Fruit fly (Drosophila melanogaster) whole organism, embryonic: ENCODE results near the gene THADA.

ENCODE experiments used
- Bdp1 ChIP-seq: fragments of 200-800 bp; sonication (Bioruptor generic); optimal IDR thresholded peaks from 3 replicates; lab custom pipeline; 2016; ENCODE audit warnings: missing biosample characterization, missing genetic modification characterization
- CG10267 ChIP-seq: fragments of 200-800 bp; sonication (Bioruptor generic); optimal IDR thresholded peaks from 2 replicates; lab custom pipeline; 2018; ENCODE audit warnings: missing biosample characterization, mild to moderate bottlenecking, missing genetic modification characterization, moderate library complexity
- CG11093 ChIP-seq: fragments of 200-800 bp; sonication (Bioruptor generic); IDR thresholded peaks from 3 replicates; pipeline ENCODE4 v1.3.6; 2022; ENCODE audit warnings: missing biosample characterization, missing genetic modification characterization
- CG11696 ChIP-seq: fragments of 200-800 bp; sonication (Bioruptor generic); IDR thresholded peaks from 2 replicates; pipeline ENCODE4 v1.3.6; 2022; ENCODE audit warnings: missing biosample characterization, missing genetic modification characterization
- CG12769 ChIP-seq: fragments of 200-800 bp; sonication (Bioruptor generic); optimal IDR thresholded peaks from 2 replicates; lab custom pipeline; 2019; ENCODE audit warnings: missing biosample characterization, mild to moderate bottlenecking, missing genetic modification characterization, moderate library complexity
- CG14050 ChIP-seq: fragments of 200-800 bp; sonication (Bioruptor generic); IDR thresholded peaks from 3 replicates; pipeline ENCODE4 v1.3.6; 2022; ENCODE audit warnings: missing biosample characterization, missing genetic modification characterization
- CG14710 ChIP-seq: fragments of 200-800 bp; sonication (Bioruptor generic); optimal IDR thresholded peaks from 3 replicates; lab custom pipeline; 2019; ENCODE audit warnings: missing biosample characterization, mild to moderate bottlenecking, missing genetic modification characterization, moderate library complexity
- CG14860 ChIP-seq: fragments of 200-800 bp; sonication (Bioruptor generic); IDR thresholded peaks from 3 replicates; pipeline ENCODE4 v1.3.6; 2022; ENCODE audit warnings: missing biosample characterization, missing genetic modification characterization; ENCODE audit not compliant: partially characterized antibody
- CG15479 ChIP-seq: fragments of 200-800 bp; sonication (Bioruptor generic); optimal IDR thresholded peaks from 3 replicates; lab custom pipeline; 2019; ENCODE audit warnings: missing biosample characterization, mild to moderate bottlenecking, missing genetic modification characterization, moderate library complexity
- CG16863 ChIP-seq: fragments of 200-800 bp; sonication (Bioruptor generic); optimal IDR thresholded peaks from 3 replicates; lab custom pipeline; 2016; ENCODE audit warnings: missing biosample characterization, missing genetic modification characterization
- CG2120 ChIP-seq: fragments of 200-800 bp; sonication (Bioruptor generic); optimal IDR thresholded peaks from 3 replicates; lab custom pipeline; 2016; ENCODE audit warnings: missing biosample characterization, missing genetic modification characterization
- CG31441 ChIP-seq: fragments of 200-800 bp; sonication (Bioruptor generic); IDR thresholded peaks from 2 replicates; pipeline ENCODE4 v1.3.6; 2022; ENCODE audit warnings: missing biosample characterization, missing genetic modification characterization
- CG3847 ChIP-seq: fragments of 200-800 bp; sonication (Bioruptor generic); IDR thresholded peaks from 2 replicates; pipeline ENCODE4 v1.3.6; 2022; ENCODE audit warnings: missing biosample characterization, missing genetic modification characterization
- CG5180 ChIP-seq: fragments of 200-800 bp; sonication (Bioruptor generic); optimal IDR thresholded peaks from 3 replicates; lab custom pipeline; 2017; ENCODE audit warnings: missing biosample characterization, missing genetic modification characterization, mild to moderate bottlenecking, moderate library complexity, missing genetic modification reagents
- CG7556 ChIP-seq: fragments of 200-800 bp; sonication (Bioruptor generic); optimal IDR thresholded peaks from 2 replicates; lab custom pipeline; 2017; ENCODE audit warnings: missing biosample characterization, mild to moderate bottlenecking, missing genetic modification characterization
- CG7963 ChIP-seq: fragments of 200-800 bp; sonication (Bioruptor generic); IDR thresholded peaks from 3 replicates; pipeline ENCODE4 v1.3.6; 2022; ENCODE audit warnings: missing biosample characterization, missing genetic modification characterization; ENCODE audit not compliant: partially characterized antibody
- CG8290 ChIP-seq, 3 experiments: fragments of 200-800 bp; sonication (Bioruptor generic); optimal IDR thresholded peaks; 2 replicates each; lab custom pipeline; 2016 to 2019; ENCODE audit warnings: missing biosample characterization in 3 of 3, missing genetic modification characterization in 3 of 3, mild to moderate bottlenecking in 2 of 3, moderate library complexity in 1 of 3
- CG8359 ChIP-seq: fragments of 200-800 bp; sonication (Bioruptor generic); optimal IDR thresholded peaks from 2 replicates; lab custom pipeline; 2017; ENCODE audit warnings: missing biosample characterization, mild to moderate bottlenecking, missing genetic modification characterization, borderline replicate concordance
- CG8944 ChIP-seq: fragments of 200-800 bp; sonication (Bioruptor generic); optimal IDR thresholded peaks from 3 replicates; lab custom pipeline; 2016; ENCODE audit warnings: missing biosample characterization, missing genetic modification characterization
- CG9797 ChIP-seq: fragments of 200-800 bp; sonication (Bioruptor generic); optimal IDR thresholded peaks from 3 replicates; lab custom pipeline; 2018; ENCODE audit warnings: missing biosample characterization, mild to moderate bottlenecking, missing genetic modification characterization
- CoRest ChIP-seq: fragments of 200-800 bp; sonication (Bioruptor generic); optimal IDR thresholded peaks from 3 replicates; lab custom pipeline; 2018; ENCODE audit warnings: missing biosample characterization, mild to moderate bottlenecking, missing genetic modification characterization, moderate library complexity
- Dad ChIP-seq: fragments of 200-800 bp; sonication (Bioruptor generic); optimal IDR thresholded peaks from 3 replicates; lab custom pipeline; 2016; ENCODE audit warnings: missing biosample characterization, missing genetic modification characterization
- Dip3 ChIP-seq: fragments of 200-800 bp; sonication (Bioruptor generic); optimal IDR thresholded peaks from 3 replicates; lab custom pipeline; 2016; ENCODE audit warnings: missing biosample characterization, missing genetic modification characterization
- Elba2 ChIP-seq: fragments of 200-800 bp; sonication (Bioruptor generic); optimal IDR thresholded peaks from 3 replicates; lab custom pipeline; 2016; ENCODE audit warnings: missing biosample characterization, missing genetic modification characterization
- HHEX ChIP-seq: fragments of 200-800 bp; sonication (Bioruptor generic); optimal IDR thresholded peaks from 3 replicates; lab custom pipeline; 2017; ENCODE audit warnings: missing biosample characterization, mild to moderate bottlenecking, missing genetic modification characterization, missing genetic modification reagents
- HLH3B ChIP-seq: fragments of 200-800 bp; sonication (Bioruptor generic); IDR thresholded peaks from 2 replicates; pipeline ENCODE4 v1.3.6; 2022; ENCODE audit warnings: missing biosample characterization, missing genetic modification characterization
- Hand ChIP-seq: fragments of 200-800 bp; sonication (Bioruptor generic); optimal IDR thresholded peaks from 2 replicates; lab custom pipeline; 2017; ENCODE audit warnings: mild to moderate bottlenecking, missing biosample characterization, missing genetic modification reagents, missing genetic modification characterization
- Hr3 ChIP-seq: fragments of 200-800 bp; sonication (Bioruptor generic); optimal IDR thresholded peaks from 3 replicates; lab custom pipeline; 2016; ENCODE audit warnings: missing biosample characterization, missing genetic modification characterization
- Max ChIP-seq: fragments of 200-800 bp; sonication (Bioruptor generic); optimal IDR thresholded peaks from 2 replicates; lab custom pipeline; 2016; ENCODE audit warnings: missing biosample characterization, mild to moderate bottlenecking, missing genetic modification characterization
- NFAT ChIP-seq: fragments of 200-800 bp; sonication (Bioruptor generic); IDR thresholded peaks from 2 replicates; pipeline ENCODE4 v1.3.6; 2022; ENCODE audit warnings: missing biosample characterization, missing genetic modification characterization
- Opbp ChIP-seq: fragments of 200-800 bp; sonication (Bioruptor generic); IDR thresholded peaks from 3 replicates; pipeline ENCODE4 v1.3.6; 2022; ENCODE audit warnings: missing biosample characterization, missing genetic modification characterization; ENCODE audit not compliant: partially characterized antibody
- Sin3A ChIP-seq: fragments of >200 bp; optimal IDR thresholded peaks from 2 replicates; lab custom pipeline; 2018
- ap ChIP-seq: fragments of 200-800 bp; sonication (Bioruptor generic); IDR thresholded peaks from 2 replicates; pipeline ENCODE4 v1.3.6; 2022; ENCODE audit warnings: missing biosample characterization, missing genetic modification characterization
- bcd ChIP-seq: fragments of 200-800 bp; sonication (Bioruptor generic); optimal IDR thresholded peaks from 2 replicates; lab custom pipeline; 2017; ENCODE audit warnings: missing biosample characterization, mild to moderate bottlenecking, missing genetic modification characterization
- cwo ChIP-seq: fragments of 200-800 bp; sonication (Bioruptor generic); optimal IDR thresholded peaks from 3 replicates; lab custom pipeline; 2017; ENCODE audit warnings: missing biosample characterization, missing genetic modification characterization, mild to moderate bottlenecking, moderate library complexity, missing genetic modification reagents
- dati ChIP-seq: fragments of 200-800 bp; sonication (Bioruptor generic); IDR thresholded peaks from 2 replicates; pipeline ENCODE4 v1.3.6; 2022; ENCODE audit warnings: missing biosample characterization, missing genetic modification characterization
- dysf ChIP-seq: fragments of 200-800 bp; sonication (Bioruptor generic); IDR thresholded peaks from 3 replicates; pipeline ENCODE4 v1.3.6; 2022; ENCODE audit warnings: missing biosample characterization, missing genetic modification characterization
- esg ChIP-seq: fragments of 200-800 bp; sonication (Bioruptor generic); conservative IDR thresholded peaks from 2 replicates; pipeline ENCODE4 v1.3.6; 2022; ENCODE audit warnings: missing biosample characterization, missing genetic modification characterization
- ewg ChIP-seq: fragments of 200-800 bp; sonication (Bioruptor generic); optimal IDR thresholded peaks from 3 replicates; lab custom pipeline; 2017; ENCODE audit warnings: mild to moderate bottlenecking, missing biosample characterization, missing genetic modification reagents, missing genetic modification characterization
- eyg ChIP-seq: fragments of 200-800 bp; sonication (Bioruptor generic); optimal IDR thresholded peaks from 3 replicates; lab custom pipeline; 2016; ENCODE audit warnings: missing biosample characterization, missing genetic modification characterization
- fu2 ChIP-seq: fragments of 200-800 bp; sonication (Bioruptor generic); optimal IDR thresholded peaks from 2 replicates; lab custom pipeline; 2016; ENCODE audit warnings: missing biosample characterization, missing genetic modification characterization
- grn ChIP-seq: fragments of 200-800 bp; sonication (Bioruptor generic); optimal IDR thresholded peaks from 3 replicates; lab custom pipeline; 2017; ENCODE audit warnings: missing biosample characterization, missing genetic modification characterization
- gro ChIP-seq: fragments of 200-800 bp; sonication (Bioruptor generic); optimal IDR thresholded peaks from 2 replicates; lab custom pipeline; 2016; ENCODE audit warnings: missing biosample characterization, missing genetic modification characterization
- hb ChIP-seq: fragments of 200-800 bp; sonication (Bioruptor generic); IDR thresholded peaks from 3 replicates; pipeline ENCODE4 v1.3.6; 2022; ENCODE audit warnings: missing biosample characterization, missing genetic modification characterization; ENCODE audit not compliant: partially characterized antibody
- insv ChIP-seq, 2 experiments: fragments of 200-800 bp; sonication (Bioruptor generic); optimal IDR thresholded peaks; 3 replicates each; lab custom pipeline; 2016 to 2018; ENCODE audit warnings: missing biosample characterization in 2 of 2, missing genetic modification characterization in 2 of 2
- maf-S ChIP-seq: fragments of 200-800 bp; sonication (Bioruptor generic); optimal IDR thresholded peaks from 2 replicates; lab custom pipeline; 2016; ENCODE audit warnings: missing biosample characterization, missing genetic modification characterization
- pnt ChIP-seq: fragments of 200-800 bp; sonication (Bioruptor generic); optimal IDR thresholded peaks from 3 replicates; lab custom pipeline; 2016; ENCODE audit warnings: missing biosample characterization, missing genetic modification characterization
- repo ChIP-seq: fragments of 200-800 bp; sonication (Bioruptor generic); optimal IDR thresholded peaks from 2 replicates; lab custom pipeline; 2016; ENCODE audit warnings: missing biosample characterization, missing genetic modification characterization
- shn ChIP-seq: fragments of 200-800 bp; sonication (Bioruptor generic); optimal IDR thresholded peaks from 3 replicates; lab custom pipeline; 2016; ENCODE audit warnings: missing biosample characterization, missing genetic modification characterization
- stwl ChIP-seq: fragments of 200-800 bp; sonication (Bioruptor generic); optimal IDR thresholded peaks from 3 replicates; lab custom pipeline; 2018; ENCODE audit warnings: missing biosample characterization, mild to moderate bottlenecking, missing genetic modification characterization, moderate library complexity
- zen2 ChIP-seq: fragments of 200-800 bp; sonication (Bioruptor generic); IDR thresholded peaks from 3 replicates; pipeline ENCODE4 v1.3.6; 2022; ENCODE audit warnings: missing biosample characterization, missing genetic modification characterization; ENCODE audit not compliant: partially characterized antibody

The THADA gene

dm6 chrX:19851989-19852307, 13.4 kb downstream of the THADA start, which contains the start of the genes pico and Nup205 (continued):
- TF ChIP-seq CG8359 (GFP tag; lab: Kevin White, UChicago) (no peak), esg (GFP tag; lab: Robert Waterston, UW) (no peak), ap (GFP tag; lab: Robert Waterston, UW) (no peak), Dad (GFP tag; lab: Kevin White, UChicago) (peak; percentile 63), CG9797 (GFP tag; lab: Kevin White, UChicago) (peak; percentile 67), Dip3 (GFP tag; lab: Kevin White, UChicago) (no peak), dati (GFP tag; lab: Robert Waterston, UW) (no peak), HLH3B (no peak), CG3847 (GFP tag; lab: Robert Waterston, UW) (peak; percentile 52; the same call in 1 of the 2 replicates), CG31441 (GFP tag; lab: Robert Waterston, UW) (no peak), CG7963 (GFP tag; lab: Robert Waterston, UW) (peak; percentile 75), CG14860 (GFP tag; lab: Robert Waterston, UW) (peak; percentile 55; the same call in 1 of the 3 replicates), NFAT (GFP tag; lab: Robert Waterston, UW) (0 out of 2 replicates have a peak, but pooled peaks have one; percentile 12), CG11696 (GFP tag; lab: Robert Waterston, UW) (no peak), CG14710 (tag; lab: Kevin White, UChicago) (peak; percentile 75), CG8944 (GFP tag; lab: Kevin White, UChicago) (peak; percentile 12), CG11093 (no peak), Hand (GFP tag; lab: Kevin White, UChicago) (no peak), CG10267 (tag; lab: Kevin White, UChicago) (peak; percentile 70), CG5180 (peak; percentile 61), shn (GFP tag; lab: Kevin White, UChicago) (peak; percentile 29), gro (GFP tag; lab: Kevin White, UChicago) (no peak), CG2120 (GFP tag; lab: Kevin White, UChicago) (peak; percentile 54), hb (GFP tag; lab: Robert Waterston, UW) (peak; percentile 68; the same call in 1 of the 3 replicates), CG7556 (GFP tag; lab: Kevin White, UChicago) (no peak), zen2 (peak; percentile 63), Hr3 (GFP tag; lab: Kevin White, UChicago) (peak; percentile 22), dysf (GFP tag; lab: Robert Waterston, UW) (no peak), pnt (GFP tag; lab: Kevin White, UChicago) (no peak), HHEX (GFP tag; lab: Kevin White, UChicago) (no peak), eyg (GFP tag; lab: Kevin White, UChicago) (peak; percentile 40), CoRest (tag; lab: Kevin White, UChicago) (peak; percentile 46), Bdp1 (peak; percentile 28), Max (GFP tag; lab: Kevin White, UChicago) (peak; percentile 10), Elba2 (GFP tag; lab: Kevin White, UChicago) (no peak), Opbp (GFP tag; lab: Robert Waterston, UW) (peak; percentile 87), grn (peak; percentile 64), repo (GFP tag; lab: Kevin White, UChicago) (peak; percentile 12), CG8290 (GFP tag; optimal IDR thresholded peaks at IDR 0.05; lab: Kevin White, UChicago) (peak; percentile 80), CG8290 (tag; optimal IDR thresholded peaks at IDR 0.05; lab: Kevin White, UChicago) (no peak), ewg (peak; percentile 48), fu2 (no peak), insv (GFP tag; optimal IDR thresholded peaks at IDR 0.05; lab: Kevin White, UChicago) (no peak), stwl (peak; percentile 69), maf-S (GFP tag; lab: Kevin White, UChicago) (peak; percentile 30), CG16863 (GFP tag; lab: Kevin White, UChicago) (peak; percentile 63), Sin3A (lab: Kevin White, UChicago) (peak; percentile 57), CG12769 (tag; lab: Kevin White, UChicago) (no peak), CG14050 (GFP tag; lab: Robert Waterston, UW) (no peak), cwo (peak; percentile 16), bcd (peak; percentile 33), CG15479 (GFP tag; lab: Kevin White, UChicago) (no peak)
